Fruit fly (Drosophila melanogaster) whole organism, embryonic: Measurements from ENCODE around the gene kay.
A peak's percentile ranks its signal among the peaks of the same experiment; 100 is the strongest.

Source experiments
- Aef1 ChIP-seq: fragments of 200-800 bp; sonication (Bioruptor generic); IDR thresholded peaks from 3 replicates; pipeline ENCODE4 v1.3.6; 2022; ENCODE audit warnings: missing biosample characterization, missing genetic modification characterization
- CG1024 ChIP-seq: fragments of 200-800 bp; sonication (Bioruptor generic); IDR thresholded peaks from 2 replicates; pipeline ENCODE4 v1.3.6; 2022; ENCODE audit warnings: missing biosample characterization, missing genetic modification characterization
- CG10543 ChIP-seq: fragments of 200-800 bp; sonication (Bioruptor generic); optimal IDR thresholded peaks from 3 replicates; lab custom pipeline; 2017; ENCODE audit warnings: missing biosample characterization, mild to moderate bottlenecking, missing genetic modification characterization, moderate library complexity
- CG1529 ChIP-seq: fragments of 200-800 bp; sonication (Bioruptor generic); optimal IDR thresholded peaks from 3 replicates; lab custom pipeline; 2018; ENCODE audit warnings: missing biosample characterization, missing genetic modification characterization
- CG32772 ChIP-seq: fragments of 200-800 bp; sonication (Bioruptor generic); IDR thresholded peaks from 2 replicates; pipeline ENCODE4 v1.3.6; 2022; ENCODE audit warnings: missing biosample characterization, missing genetic modification characterization
- CG5245 ChIP-seq: fragments of 200-800 bp; sonication (Bioruptor generic); optimal IDR thresholded peaks from 3 replicates; lab custom pipeline; 2016; ENCODE audit warnings: missing biosample characterization, missing genetic modification characterization
- CG6254 ChIP-seq: fragments of 200-800 bp; sonication (Bioruptor generic); optimal IDR thresholded peaks from 3 replicates; lab custom pipeline; 2017; ENCODE audit warnings: mild to moderate bottlenecking, missing biosample characterization, missing genetic modification reagents, missing genetic modification characterization
- CG6813 ChIP-seq: fragments of 200-800 bp; sonication (Bioruptor generic); optimal IDR thresholded peaks from 2 replicates; lab custom pipeline; 2017; ENCODE audit warnings: missing biosample characterization, missing genetic modification characterization, mild to moderate bottlenecking, moderate library complexity, missing genetic modification reagents
- CG7357 ChIP-seq: fragments of 200-800 bp; sonication (Bioruptor generic); IDR thresholded peaks from 3 replicates; pipeline ENCODE4 v1.3.6; 2022; ENCODE audit warnings: missing biosample characterization, missing genetic modification characterization
- CG7372 ChIP-seq: fragments of 200-800 bp; sonication (Bioruptor generic); IDR thresholded peaks from 2 replicates; pipeline ENCODE4 v1.3.6; 2022; ENCODE audit warnings: missing biosample characterization, missing genetic modification characterization
- CG7928 ChIP-seq: fragments of 200-800 bp; sonication (Bioruptor generic); optimal IDR thresholded peaks from 2 replicates; lab custom pipeline; 2017; ENCODE audit warnings: missing biosample characterization, mild to moderate bottlenecking, missing genetic modification characterization
- CG8281 ChIP-seq: fragments of 200-800 bp; sonication (Bioruptor generic); optimal IDR thresholded peaks from 2 replicates; lab custom pipeline; 2018; ENCODE audit warnings: missing biosample characterization, mild to moderate bottlenecking, missing genetic modification characterization, moderate library complexity
- CoRest ChIP-seq: fragments of 200-800 bp; sonication (Bioruptor generic); optimal IDR thresholded peaks from 3 replicates; lab custom pipeline; 2018; ENCODE audit warnings: missing biosample characterization, mild to moderate bottlenecking, missing genetic modification characterization, moderate library complexity
- D19B ChIP-seq: fragments of 200-800 bp; sonication (Bioruptor generic); optimal IDR thresholded peaks from 2 replicates; lab custom pipeline; 2017; ENCODE audit warnings: missing biosample characterization, mild to moderate bottlenecking, missing genetic modification characterization
- Dref ChIP-seq: fragments of 200-800 bp; sonication (Bioruptor generic); IDR thresholded peaks from 2 replicates; pipeline ENCODE4 v1.3.6; 2022; ENCODE audit warnings: missing biosample characterization, missing genetic modification characterization
- Gsc ChIP-seq: fragments of 200-800 bp; sonication (Bioruptor generic); IDR thresholded peaks from 2 replicates; pipeline ENCODE4 v1.3.6; 2022; ENCODE audit warnings: missing biosample characterization, missing genetic modification characterization
- H2.0 ChIP-seq: fragments of 200-800 bp; sonication (Bioruptor generic); IDR thresholded peaks from 2 replicates; pipeline ENCODE4 v1.3.6; 2022; ENCODE audit warnings: missing biosample characterization, missing genetic modification characterization
- HHEX ChIP-seq: fragments of 200-800 bp; sonication (Bioruptor generic); optimal IDR thresholded peaks from 3 replicates; lab custom pipeline; 2017; ENCODE audit warnings: missing biosample characterization, mild to moderate bottlenecking, missing genetic modification characterization, missing genetic modification reagents
- Hey ChIP-seq: fragments of 200-800 bp; sonication (Bioruptor generic); optimal IDR thresholded peaks from 3 replicates; lab custom pipeline; 2018; ENCODE audit warnings: missing biosample characterization, mild to moderate bottlenecking, missing genetic modification characterization
- Hr3 ChIP-seq: fragments of 200-800 bp; sonication (Bioruptor generic); optimal IDR thresholded peaks from 3 replicates; lab custom pipeline; 2016; ENCODE audit warnings: missing biosample characterization, missing genetic modification characterization
- MESR4 ChIP-seq: fragments of 200-800 bp; sonication (Bioruptor generic); optimal IDR thresholded peaks from 2 replicates; lab custom pipeline; 2018; ENCODE audit warnings: missing biosample characterization, mild to moderate bottlenecking, missing genetic modification characterization, moderate library complexity
- Meics ChIP-seq: fragments of 200-800 bp; sonication (Bioruptor generic); optimal IDR thresholded peaks from 2 replicates; lab custom pipeline; 2017; ENCODE audit warnings: missing biosample characterization, mild to moderate bottlenecking, missing genetic modification characterization
- NC2α ChIP-seq: fragments of 200-800 bp; sonication (Bioruptor generic); optimal IDR thresholded peaks from 2 replicates; lab custom pipeline; 2016; ENCODE audit warnings: missing biosample characterization, missing genetic modification characterization
- Oaz ChIP-seq: fragments of 200-800 bp; sonication (Bioruptor generic); IDR thresholded peaks from 2 replicates; pipeline ENCODE4 v1.3.6; 2022; ENCODE audit warnings: missing biosample characterization, missing genetic modification characterization
- Oli ChIP-seq: fragments of 200-800 bp; sonication (Bioruptor generic); optimal IDR thresholded peaks from 2 replicates; lab custom pipeline; 2018; ENCODE audit warnings: missing biosample characterization, mild to moderate bottlenecking, missing genetic modification characterization, moderate library complexity
- Opbp ChIP-seq: fragments of 200-800 bp; sonication (Bioruptor generic); IDR thresholded peaks from 3 replicates; pipeline ENCODE4 v1.3.6; 2022; ENCODE audit warnings: missing biosample characterization, missing genetic modification characterization; ENCODE audit not compliant: partially characterized antibody
- Scr ChIP-seq: fragments of 200-800 bp; sonication (Bioruptor generic); IDR thresholded peaks from 2 replicates; pipeline ENCODE4 v1.3.6; 2022; ENCODE audit warnings: missing biosample characterization, missing genetic modification characterization; ENCODE audit not compliant: partially characterized antibody
- Six4 ChIP-seq: fragments of 200-800 bp; sonication (Bioruptor generic); optimal IDR thresholded peaks from 2 replicates; lab custom pipeline; 2016; ENCODE audit warnings: missing biosample characterization, missing genetic modification characterization
- Sox100B ChIP-seq: fragments of 200-800 bp; sonication (Bioruptor generic); optimal IDR thresholded peaks from 3 replicates; lab custom pipeline; 2018; ENCODE audit warnings: missing biosample characterization, mild to moderate bottlenecking, missing genetic modification characterization
- Ssrp ChIP-seq: fragments of 200-800 bp; sonication (Bioruptor generic); optimal IDR thresholded peaks from 2 replicates; lab custom pipeline; 2018; ENCODE audit warnings: missing biosample characterization, mild to moderate bottlenecking, missing genetic modification characterization, moderate library complexity
- Usf ChIP-seq: fragments of 200-800 bp; sonication (Bioruptor generic); optimal IDR thresholded peaks from 2 replicates; lab custom pipeline; 2017; ENCODE audit warnings: missing genotype, missing biosample characterization, missing genetic modification characterization
- ase ChIP-seq: fragments of 200-800 bp; sonication (Bioruptor generic); IDR thresholded peaks from 3 replicates; pipeline ENCODE4 v1.3.6; 2022; ENCODE audit warnings: missing biosample characterization, missing genetic modification characterization
- ash1 ChIP-seq: fragments of 200-800 bp; sonication (Bioruptor generic); optimal IDR thresholded peaks from 2 replicates; lab custom pipeline; 2018; ENCODE audit warnings: missing biosample characterization, mild to moderate bottlenecking, missing genetic modification characterization
- caup ChIP-seq: fragments of 200-800 bp; sonication (Bioruptor generic); optimal IDR thresholded peaks from 3 replicates; lab custom pipeline; 2017; ENCODE audit warnings: missing biosample characterization, mild to moderate bottlenecking, missing genetic modification characterization, moderate library complexity; ENCODE audit not compliant: severe bottlenecking
- dimm ChIP-seq: fragments of 200-800 bp; sonication (Bioruptor generic); IDR thresholded peaks from 2 replicates; pipeline ENCODE4 v1.3.6; 2022; ENCODE audit warnings: missing biosample characterization, missing genetic modification characterization
- ewg ChIP-seq: fragments of 200-800 bp; sonication (Bioruptor generic); optimal IDR thresholded peaks from 3 replicates; lab custom pipeline; 2017; ENCODE audit warnings: mild to moderate bottlenecking, missing biosample characterization, missing genetic modification reagents, missing genetic modification characterization
- fd3F ChIP-seq: fragments of 200-800 bp; sonication (Bioruptor generic); optimal IDR thresholded peaks from 2 replicates; lab custom pipeline; 2018; ENCODE audit warnings: missing biosample characterization, mild to moderate bottlenecking, missing genetic modification characterization, moderate library complexity
- gce ChIP-seq: fragments of 200-800 bp; sonication (Bioruptor generic); IDR thresholded peaks from 3 replicates; pipeline ENCODE4 v1.3.6; 2022; ENCODE audit warnings: missing biosample characterization, missing genetic modification characterization
- hb ChIP-seq: fragments of 200-800 bp; sonication (Bioruptor generic); IDR thresholded peaks from 3 replicates; pipeline ENCODE4 v1.3.6; 2022; ENCODE audit warnings: missing biosample characterization, missing genetic modification characterization; ENCODE audit not compliant: partially characterized antibody
- kay ChIP-seq: fragments of 200-800 bp; sonication (Bioruptor generic); optimal IDR thresholded peaks from 2 replicates; lab custom pipeline; 2016; ENCODE audit warnings: missing biosample characterization, missing genetic modification characterization
- mam ChIP-seq: fragments of 200-800 bp; sonication (Bioruptor generic); optimal IDR thresholded peaks from 3 replicates; lab custom pipeline; 2016; ENCODE audit warnings: missing biosample characterization, missing genetic modification characterization
- nmo ChIP-seq: fragments of 200-800 bp; sonication (Bioruptor generic); optimal IDR thresholded peaks from 2 replicates; lab custom pipeline; 2018; ENCODE audit warnings: missing biosample characterization, mild to moderate bottlenecking, missing genetic modification characterization, moderate library complexity
- peb ChIP-seq: fragments of 200-800 bp; sonication (Bioruptor generic); IDR thresholded peaks from 2 replicates; pipeline ENCODE4 v1.3.6; 2022; ENCODE audit warnings: missing biosample characterization, missing genetic modification characterization
- prd ChIP-seq, 3 experiments: fragments of >200 bp in 2 of 3; fragments of 200-800 bp in 1 of 3; sonication (Bioruptor generic) in 1 of 3; optimal IDR thresholded peaks in 2 of 3; IDR thresholded peaks in 1 of 3; 2 replicates in 2 of 3; 3 replicates in 1 of 3; pipeline versions ENCODE4 v1.3.6 to Lab custom; 2017 to 2022; ENCODE audit warnings: missing biosample characterization in 1 of 3, missing genetic modification characterization in 1 of 3
- sens ChIP-seq: fragments of 200-800 bp; sonication (Bioruptor generic); peaks from one replicate; lab custom pipeline; 2016; ENCODE audit warnings: missing biosample characterization, missing genetic modification characterization
- seq ChIP-seq: fragments of 200-800 bp; sonication (Bioruptor generic); IDR thresholded peaks from 2 replicates; pipeline ENCODE4 v1.3.6; 2022; ENCODE audit warnings: missing biosample characterization, missing genetic modification characterization
- tll ChIP-seq, 2 experiments: fragments of 200-800 bp in 1 of 2; fragments of >200 bp in 1 of 2; sonication (Bioruptor generic) in 1 of 2; optimal IDR thresholded peaks; 2 replicates each; lab custom pipeline; 2017 to 2019; ENCODE audit warnings: missing biosample characterization in 2 of 2, missing genetic modification characterization in 2 of 2, mild to moderate bottlenecking in 1 of 2, moderate library complexity in 1 of 2
- zfh1 ChIP-seq: fragments of 200-800 bp; sonication (Bioruptor generic); IDR thresholded peaks from 3 replicates; pipeline ENCODE4 v1.3.6; 2022; ENCODE audit warnings: missing biosample characterization, missing genetic modification characterization
- zfh2 ChIP-seq: fragments of 200-800 bp; sonication (Bioruptor generic); optimal IDR thresholded peaks from 2 replicates; lab custom pipeline; 2016; ENCODE audit warnings: missing biosample characterization, missing genetic modification characterization

The kay gene

DNA sequence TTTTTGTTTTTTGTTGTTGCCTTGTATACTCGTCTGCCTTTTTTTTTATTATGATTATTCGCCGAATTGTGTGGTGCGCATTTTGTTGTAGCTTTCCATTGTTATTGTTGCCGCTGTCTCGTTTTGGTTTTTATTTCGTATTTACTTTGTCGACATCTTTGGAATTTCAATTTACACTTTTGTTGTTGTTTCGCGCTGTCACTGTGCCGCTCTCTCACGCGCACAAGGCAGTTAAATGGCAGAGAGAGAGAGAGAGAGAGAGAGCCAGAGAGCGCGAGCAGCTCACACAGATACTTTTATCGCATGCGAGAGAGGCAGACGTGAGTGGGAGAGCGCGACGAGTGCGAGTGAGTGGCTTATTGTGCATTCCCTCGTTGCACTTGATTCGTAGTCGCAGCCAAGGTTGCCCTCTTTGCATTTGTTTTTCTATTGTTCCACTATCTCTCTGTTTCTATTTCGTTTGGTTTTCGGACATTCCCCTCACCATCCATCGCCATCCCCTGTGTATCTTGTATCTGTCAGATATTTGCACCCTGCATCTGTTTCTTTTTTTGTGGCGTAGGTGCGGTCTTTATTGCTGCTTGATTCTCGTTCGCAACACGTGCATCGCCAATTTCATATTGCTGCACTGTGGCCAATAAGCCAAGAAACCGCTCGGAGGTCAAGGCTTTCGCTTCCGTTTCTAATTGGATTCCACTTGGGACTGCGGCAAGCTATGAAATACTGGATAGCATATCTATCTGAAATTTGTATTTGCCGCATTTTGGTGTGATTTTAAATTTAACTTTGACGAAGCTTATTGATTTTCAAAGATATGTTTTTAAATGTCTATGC, 8.8 kb downstream of the kay start:
- no peak for TF ChIP-seq CG7372 (GFP tag; lab: Robert Waterston, UW)
- no peak for TF ChIP-seq CG7357 (GFP tag; lab: Robert Waterston, UW)
- TF ChIP-seq zfh2 (GFP tag; lab: Kevin White, UChicago): no peak
- TF ChIP-seq Opbp (GFP tag; lab: Robert Waterston, UW): no peak
- TF ChIP-seq Hr3 (GFP tag; lab: Kevin White, UChicago): no peak
- peak; percentile 43; the same call in 1 of the 2 replicates for TF ChIP-seq Scr (GFP tag; lab: Robert Waterston, UW)
- TF ChIP-seq CG10543 (GFP tag; lab: Kevin White, UChicago): no peak
- TF ChIP-seq NC2α (GFP tag; lab: Kevin White, UChicago): no peak
- no peak for TF ChIP-seq Aef1 (GFP tag; lab: Robert Waterston, UW)
- no peak for TF ChIP-seq CoRest (tag; lab: Kevin White, UChicago)
- TF ChIP-seq MESR4 (GFP tag; lab: Kevin White, UChicago): no peak
- TF ChIP-seq Six4 (GFP tag; lab: Kevin White, UChicago): no peak
- no peak for TF ChIP-seq ash1
- TF ChIP-seq ewg (GFP tag; lab: Kevin White, UChicago): no peak
- TF ChIP-seq caup (GFP tag; lab: Kevin White, UChicago): no peak
- no peak for TF ChIP-seq prd (optimal IDR thresholded peaks at IDR 0.05; lab: Kevin White, UChicago)
- TF ChIP-seq prd (GFP tag; IDR thresholded peaks at IDR 0.05; lab: Robert Waterston, UW): no peak
- no peak for TF ChIP-seq Hey (tag; lab: Kevin White, UChicago)
- TF ChIP-seq CG6254 (GFP tag; lab: Kevin White, UChicago): no peak
- TF ChIP-seq dimm (GFP tag; lab: Robert Waterston, UW): no peak
- no peak for TF ChIP-seq CG6813
- no peak for TF ChIP-seq Ssrp (tag; lab: Kevin White, UChicago)
- TF ChIP-seq Gsc (GFP tag; lab: Robert Waterston, UW): no peak
- TF ChIP-seq seq (GFP tag; lab: Robert Waterston, UW): no peak; the same call in 1 of the 2 replicates
- no peak for TF ChIP-seq CG1529 (GFP tag; lab: Kevin White, UChicago)
- TF ChIP-seq tll (GFP tag; optimal IDR thresholded peaks at IDR 0.05; lab: Kevin White, UChicago): no peak
- TF ChIP-seq CG1024 (GFP tag; lab: Robert Waterston, UW): no peak
- no peak for TF ChIP-seq CG7928 (GFP tag; lab: Kevin White, UChicago)
- TF ChIP-seq Dref: no peak
- TF ChIP-seq Meics (GFP tag; lab: Kevin White, UChicago): no peak
- no peak for TF ChIP-seq mam (GFP tag; lab: Kevin White, UChicago)
- TF ChIP-seq HHEX: no peak
- TF ChIP-seq CG5245 (GFP tag; lab: Kevin White, UChicago): no peak
- TF ChIP-seq nmo: no peak
- TF ChIP-seq gce: no peak; the same call in 2 of the 3 replicates
- TF ChIP-seq H2.0 (GFP tag; lab: Robert Waterston, UW): no peak
- no peak for TF ChIP-seq fd3F (GFP tag; lab: Kevin White, UChicago)
- no peak for TF ChIP-seq Oaz (GFP tag; lab: Robert Waterston, UW)
- TF ChIP-seq D19B (GFP tag; lab: Kevin White, UChicago): no peak
- no peak for TF ChIP-seq CG8281 (tag; lab: Kevin White, UChicago)
- no peak for TF ChIP-seq hb (GFP tag; lab: Robert Waterston, UW)
- no peak for TF ChIP-seq Oli
- TF ChIP-seq Sox100B (GFP tag; lab: Kevin White, UChicago): no peak
- TF ChIP-seq peb: no peak
- TF ChIP-seq sens (GFP tag; lab: Kevin White, UChicago): peak; percentile 31
- TF ChIP-seq kay (GFP tag; lab: Kevin White, UChicago): no peak
- TF ChIP-seq Usf: no peak
- TF ChIP-seq CG32772 (GFP tag; lab: Robert Waterston, UW): no peak
- TF ChIP-seq zfh1 (GFP tag; lab: Robert Waterston, UW): no peak
- TF ChIP-seq ase: no peak
